Worm (Caenorhabditis elegans): ENCODE measurements around the gene R105.1.

DNA sequence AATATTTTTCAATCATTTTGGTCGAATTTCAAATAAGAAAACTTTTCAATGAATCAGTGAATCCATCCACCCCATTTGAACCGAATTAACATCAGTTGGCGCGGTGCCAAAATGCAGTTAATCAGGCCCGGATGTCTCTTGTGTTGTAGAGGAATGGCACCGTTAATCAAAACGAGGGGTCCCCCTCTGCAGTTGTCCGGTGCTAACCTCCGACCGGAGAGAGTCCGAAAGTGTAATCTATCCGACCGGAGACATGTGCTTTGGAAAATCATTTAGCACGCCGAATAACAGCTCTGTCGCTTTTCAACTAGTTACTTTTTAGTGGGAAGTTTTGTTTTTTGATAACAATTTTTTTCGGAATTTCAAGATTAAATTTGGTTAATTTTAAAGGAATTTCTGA lies 11.8 kb downstream of the R105.1 start:
- TF ChIP-seq dao-5 (tag; optimal IDR thresholded peaks at IDR 0.05) (no peak), W03F9.2 (tag; optimal IDR thresholded peaks at IDR 0.05) (no peak), him-1 (tag; optimal IDR thresholded peaks at IDR 0.05) (no peak)
